Worm (Caenorhabditis elegans) whole organism, L2 larva: ENCODE measurements around the gene F39F10.4.

Experiments
- F13H6.1 ChIP-seq: sonication (generic microtip); optimal IDR thresholded peaks from 2 replicates; lab custom pipeline; 2016; ENCODE audit warnings: missing genetic modification characterization, missing compliant biosample characterization
- R02D3.7 ChIP-seq: fragments of 150-350 bp; optimal IDR thresholded peaks from 2 replicates; lab custom pipeline; 2014; ENCODE audit warnings: missing biosample characterization, missing genetic modification characterization
- Y55F3AM.14 ChIP-seq: fragments of 200-800 bp; sonication (Bioruptor generic); optimal IDR thresholded peaks from 2 replicates; lab custom pipeline; 2018; ENCODE audit warnings: mild to moderate bottlenecking, missing genetic modification characterization, missing compliant biosample characterization
- ZK546.5 ChIP-seq: sonication (generic microtip); optimal IDR thresholded peaks from 2 replicates; lab custom pipeline; 2017; ENCODE audit warnings: missing biosample characterization, missing genetic modification characterization
- alr-1 ChIP-seq: fragments of 150-350 bp; optimal IDR thresholded peaks from 2 replicates; lab custom pipeline; 2014; ENCODE audit warnings: missing biosample characterization, missing genetic modification characterization
- aly-2 ChIP-seq: fragments of 150-350 bp; optimal IDR thresholded peaks from 2 replicates; lab custom pipeline; 2014; ENCODE audit warnings: missing biosample characterization, missing genetic modification characterization
- ama-1 ChIP-seq: fragments of 150-350 bp; optimal IDR thresholded peaks from 2 replicates; lab custom pipeline; 2018; ENCODE audit warnings: inconsistent platforms
- blmp-1 ChIP-seq: sonication (generic microtip); optimal IDR thresholded peaks from 2 replicates; lab custom pipeline; 2017; ENCODE audit warnings: missing genetic modification characterization, mild to moderate bottlenecking, missing compliant biosample characterization, antibody characterized with exemption, moderate library complexity; ENCODE audit not compliant: insufficient read depth
- ceh-16 ChIP-seq: fragments of 150-350 bp; optimal IDR thresholded peaks from 2 replicates; lab custom pipeline; 2014; ENCODE audit warnings: missing biosample characterization, missing genetic modification characterization
- egl-27 ChIP-seq: sonication (generic microtip); optimal IDR thresholded peaks from 3 replicates; lab custom pipeline; 2017; ENCODE audit warnings: missing biosample characterization, missing genetic modification reagents, missing genetic modification characterization
- elt-1 ChIP-seq: fragments of 150-350 bp; optimal IDR thresholded peaks from 2 replicates; lab custom pipeline; 2014; ENCODE audit warnings: missing biosample characterization, missing genetic modification characterization
- elt-3 ChIP-seq: sonication (generic microtip); optimal IDR thresholded peaks from 2 replicates; lab custom pipeline; 2017; ENCODE audit warnings: missing biosample characterization, missing genetic modification characterization
- fos-1 ChIP-seq: fragments of 150-350 bp; optimal IDR thresholded peaks from 2 replicates; lab custom pipeline; 2014; ENCODE audit warnings: missing biosample characterization, missing genetic modification characterization
- gmeb-1 ChIP-seq: fragments of 150-350 bp; optimal IDR thresholded peaks from 2 replicates; lab custom pipeline; 2014; ENCODE audit warnings: missing biosample characterization, missing genetic modification characterization
- lin-13 ChIP-seq: fragments of 150-350 bp; optimal IDR thresholded peaks from 2 replicates; lab custom pipeline; 2014; ENCODE audit warnings: missing biosample characterization, missing genetic modification reagents, missing genetic modification characterization
- lsy-2 ChIP-seq, 2 experiments: fragments of 150-350 bp in 1 of 2; sonication (generic microtip) in 1 of 2; optimal IDR thresholded peaks; 2 replicates each; lab custom pipeline; 2014 to 2017; ENCODE audit warnings: missing biosample characterization in 2 of 2, missing genetic modification characterization in 2 of 2
- mab-5 ChIP-seq: fragments of 150-350 bp; optimal IDR thresholded peaks from 2 replicates; lab custom pipeline; 2014; ENCODE audit warnings: missing biosample characterization, missing genetic modification characterization
- mbf-1 ChIP-seq: sonication (generic microtip); optimal IDR thresholded peaks from 2 replicates; lab custom pipeline; 2017; ENCODE audit warnings: missing biosample characterization, missing genetic modification characterization
- mdl-1 ChIP-seq, 2 experiments: fragments of 150-350 bp in 1 of 2; sonication (generic microtip) in 1 of 2; optimal IDR thresholded peaks; 2 replicates each; lab custom pipeline; 2017; ENCODE audit warnings: missing biosample characterization in 2 of 2, missing genetic modification characterization in 2 of 2
- nhr-10 ChIP-seq: sonication (generic microtip); optimal IDR thresholded peaks from 2 replicates; lab custom pipeline; 2017; ENCODE audit warnings: missing biosample characterization, missing genetic modification characterization
- nhr-11 ChIP-seq: fragments of 150-350 bp; optimal IDR thresholded peaks from 2 replicates; lab custom pipeline; 2014; ENCODE audit warnings: missing biosample characterization, missing genetic modification characterization
- nhr-12 ChIP-seq: fragments of 150-350 bp; optimal IDR thresholded peaks from 2 replicates; lab custom pipeline; 2014; ENCODE audit warnings: missing biosample characterization, missing genetic modification characterization
- nhr-21 ChIP-seq: fragments of 150-350 bp; optimal IDR thresholded peaks from 2 replicates; lab custom pipeline; 2014; ENCODE audit warnings: missing biosample characterization, missing genetic modification characterization
- nhr-23 ChIP-seq: fragments of 150-350 bp; optimal IDR thresholded peaks from 2 replicates; lab custom pipeline; 2014; ENCODE audit warnings: missing biosample characterization, missing genetic modification reagents, missing genetic modification characterization
- nhr-25 ChIP-seq: fragments of 150-350 bp; sonication (generic microtip); optimal IDR thresholded peaks from 3 replicates; lab custom pipeline; 2014; ENCODE audit warnings: missing biosample characterization, missing genetic modification characterization
- nhr-6 ChIP-seq: fragments of 150-350 bp; optimal IDR thresholded peaks from 2 replicates; lab custom pipeline; 2014; ENCODE audit warnings: missing biosample characterization, missing genetic modification characterization
- nhr-77 ChIP-seq: fragments of 150-350 bp; optimal IDR thresholded peaks from 2 replicates; lab custom pipeline; 2014; ENCODE audit warnings: missing biosample characterization, missing genetic modification characterization
- peb-1 ChIP-seq: fragments of 150-350 bp; optimal IDR thresholded peaks from 2 replicates; lab custom pipeline; 2014; ENCODE audit warnings: missing biosample characterization, missing genetic modification characterization
- sem-4 ChIP-seq: fragments of 150-350 bp; optimal IDR thresholded peaks from 2 replicates; lab custom pipeline; 2014; ENCODE audit warnings: missing biosample characterization, missing genetic modification reagents, missing genetic modification characterization
- sma-9 ChIP-seq, 2 experiments: fragments of 150-350 bp in 1 of 2; sonication (generic microtip) in 1 of 2; optimal IDR thresholded peaks; 2 replicates each; lab custom pipeline; 2014 to 2016; ENCODE audit warnings: missing genetic modification characterization in 2 of 2, mild to moderate bottlenecking in 1 of 2, missing biosample characterization in 1 of 2, missing compliant biosample characterization in 1 of 2, missing genetic modification reagents in 1 of 2, moderate library complexity in 1 of 2
- snpc-4 ChIP-seq: fragments of 150-350 bp; optimal IDR thresholded peaks from 2 replicates; lab custom pipeline; 2014; ENCODE audit warnings: missing biosample characterization, missing genetic modification characterization
- unc-39 ChIP-seq: fragments of 150-350 bp; optimal IDR thresholded peaks from 2 replicates; lab custom pipeline; 2014; ENCODE audit warnings: missing biosample characterization, missing genetic modification characterization
- unc-55 ChIP-seq: fragments of 150-350 bp; sonication (generic microtip); optimal IDR thresholded peaks from 3 replicates; lab custom pipeline; 2014; ENCODE audit warnings: missing biosample characterization, missing genetic modification reagents, missing genetic modification characterization
- zag-1 ChIP-seq: fragments of 150-350 bp; optimal IDR thresholded peaks from 2 replicates; lab custom pipeline; 2014; ENCODE audit warnings: missing biosample characterization, missing genetic modification characterization
- ztf-1 ChIP-seq: fragments of 200-800 bp; sonication (Bioruptor generic); conservative IDR thresholded peaks from 2 replicates; pipeline ENCODE4 v1.3.6; 2022; ENCODE audit warnings: missing genetic modification characterization, missing compliant biosample characterization
- ztf-11 ChIP-seq: sonication (generic microtip); optimal IDR thresholded peaks from 2 replicates; lab custom pipeline; 2017; ENCODE audit warnings: missing biosample characterization, missing genetic modification characterization
- ztf-4 ChIP-seq: fragments of 150-350 bp; optimal IDR thresholded peaks from 2 replicates; lab custom pipeline; 2014; ENCODE audit warnings: missing biosample characterization, missing genetic modification characterization

The F39F10.4 gene

ce11 chrX:16894577-16894976 lies 8.9 kb downstream of the F39F10.4 start, which contains the start of gene F39F10.2:
Gene F39F10.2 (plus strand): TSS chrX:16894877.
- TF ChIP-seq peb-1 (tag; lab: Kevin White, UChicago) (no peak), elt-1 (no peak), mbf-1 (tag; lab: Kevin White, UChicago) (no peak), mdl-1 (tag; optimal IDR thresholded peaks at IDR 0.05; lab: Kevin White, UChicago) (no peak), R02D3.7 (no peak), zag-1 (tag; lab: Kevin White, UChicago) (no peak), ama-1 (lab: Kevin White, UChicago) (no peak), nhr-25 (no peak), sma-9 (GFP tag; optimal IDR thresholded peaks at IDR 0.05; lab: Kevin White, UChicago) (no peak), sma-9 (tag; optimal IDR thresholded peaks at IDR 0.05; lab: Kevin White, UChicago) (no peak), mab-5 (no peak), elt-3 (tag; lab: Kevin White, UChicago) (no peak), ceh-16 (tag; lab: Kevin White, UChicago) (no peak), blmp-1 (no peak), lsy-2 (tag; optimal IDR thresholded peaks at IDR 0.05; lab: Kevin White, UChicago) (no peak), alr-1 (tag; lab: Kevin White, UChicago) (no peak), gmeb-1 (tag; lab: Kevin White, UChicago) (no peak), fos-1 (tag; lab: Kevin White, UChicago) (no peak), snpc-4 (no peak)

ce11 chrX:16893767-16894166 lies 9.8 kb downstream of the F39F10.4 start:
- TF ChIP-seq gmeb-1 (tag; lab: Kevin White, UChicago) (no peak), lin-13 (no peak), alr-1 (tag; lab: Kevin White, UChicago) (no peak), ZK546.5 (no peak), ztf-4 (tag; lab: Kevin White, UChicago) (no peak), nhr-25 (no peak), elt-3 (tag; lab: Kevin White, UChicago) (no peak), nhr-77 (tag; lab: Kevin White, UChicago) (no peak), ama-1 (lab: Kevin White, UChicago) (no peak), ztf-1 (GFP tag; lab: Robert Waterston, UW) (no peak), nhr-12 (tag; lab: Kevin White, UChicago) (no peak), nhr-6 (no peak), unc-55 (GFP tag; lab: Kevin White, UChicago) (no peak)

- no peak for TF ChIP-seq ztf-11
- no peak for TF ChIP-seq F13H6.1 (tag; lab: Kevin White, UChicago)
- TF ChIP-seq alr-1 (tag; lab: Kevin White, UChicago) = no peak
- no peak for TF ChIP-seq zag-1 (tag; lab: Kevin White, UChicago)
- TF ChIP-seq mab-5 = no peak
- TF ChIP-seq peb-1 (tag; lab: Kevin White, UChicago) = no peak
- no peak for TF ChIP-seq unc-39 (tag; lab: Kevin White, UChicago)
- TF ChIP-seq nhr-11 (tag; lab: Kevin White, UChicago) = no peak
- no peak for TF ChIP-seq gmeb-1 (tag; lab: Kevin White, UChicago)
- no peak for TF ChIP-seq nhr-12 (tag; lab: Kevin White, UChicago)
- no peak for TF ChIP-seq ztf-4 (tag; lab: Kevin White, UChicago)
- no peak for TF ChIP-seq nhr-21 (tag; lab: Kevin White, UChicago)
- no peak for TF ChIP-seq nhr-23 (tag; lab: Kevin White, UChicago)
- TF ChIP-seq Y55F3AM.14 (GFP tag; lab: Kevin White, UChicago) = no peak
- TF ChIP-seq egl-27 (tag; lab: Kevin White, UChicago) = no peak
- TF ChIP-seq blmp-1 = no peak
Observed at ce11 chrX:16891683-16892082, 11.8 kb downstream of the F39F10.4 start, which contains the start of gene F39F10.3. Gene F39F10.3 (plus strand): TSS chrX:16891983.

- TF ChIP-seq sem-4 (tag; lab: Kevin White, UChicago) (no peak), nhr-10 (no peak), elt-1 (no peak), aly-2 (no peak)
Observed at ce11 chrX:16884075-16884474, 19.4 kb downstream of the F39F10.4 start.
